Worm (Caenorhabditis elegans): Measurements from ENCODE around the gene F47B8.1.

The F47B8.1 gene

DNA sequence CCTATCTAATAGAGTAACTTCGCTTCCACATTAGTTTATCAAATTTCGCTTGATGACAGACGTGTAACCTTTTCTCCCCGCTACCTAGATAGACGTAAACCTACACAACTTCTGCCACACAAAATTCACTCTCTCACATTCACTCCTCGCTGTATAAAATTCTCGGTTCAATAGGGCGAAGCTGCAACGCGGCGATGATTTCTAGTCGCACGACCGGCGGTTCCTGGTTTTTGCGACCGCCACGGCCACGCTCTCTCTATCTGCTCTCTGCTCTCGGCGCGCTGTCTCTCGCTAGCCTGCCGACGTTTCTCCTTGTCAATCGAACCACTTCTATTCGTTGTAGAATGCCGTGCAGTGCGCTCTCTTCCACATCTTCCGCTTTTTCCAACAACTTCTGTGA lies 36.8 kb upstream of the F47B8.1 start (continued):
- TF ChIP-seq F10E7.11 (tag; optimal IDR thresholded peaks at IDR 0.05) (no peak), Y67H2A.10 (GFP tag; conservative IDR thresholded peaks at IDR 0.05) (peak; percentile 85), bed-1 (GFP tag; IDR thresholded peaks at IDR 0.05) (no peak), lin-35 (GFP tag; optimal IDR thresholded peaks at IDR 0.05) (peak in 1 of 3 experiments; percentile 69), ztf-22 (GFP tag; optimal IDR thresholded peaks at IDR 0.05) (peak; percentile 36), snpc-4 (GFP tag; optimal IDR thresholded peaks at IDR 0.05) (no peak), snpc-4 (tag; optimal IDR thresholded peaks at IDR 0.05) (peak; percentile 27 to 70 (median 58)), sea-2 (GFP tag; IDR thresholded peaks at IDR 0.05) (no peak), ekl-4 (GFP tag; IDR thresholded peaks at IDR 0.05) (peak; percentile 85), attf-3 (GFP tag; conservative IDR thresholded peaks at IDR 0.05) (0 out of 2 replicates have a peak, but pooled peaks have one; percentile 32), let-526 (GFP tag; IDR thresholded peaks at IDR 0.05) (0 out of 2 replicates have a peak, but pooled peaks have one; percentile 38), ccch-3 (GFP tag; optimal IDR thresholded peaks at IDR 0.05) (no peak), ztf-18 (tag; optimal IDR thresholded peaks at IDR 0.05) (peak; percentile 86), ztf-28 (GFP tag; IDR thresholded peaks at IDR 0.05) (0 out of 2 replicates have a peak, but pooled peaks have one; percentile 27), F33H1.4 (GFP tag; IDR thresholded peaks at IDR 0.05) (no peak), repo-1 (tag; optimal IDR thresholded peaks at IDR 0.05) (peak; percentile 33), die-1 (tag; optimal IDR thresholded peaks at IDR 0.05) (peak; percentile 26), F22D6.2 (tag; optimal IDR thresholded peaks at IDR 0.05) (no peak), Y79H2A.3 (GFP tag; conservative IDR thresholded peaks at IDR 0.05) (no peak), rec-8 (tag; optimal IDR thresholded peaks at IDR 0.05) (no peak), Y53G8AR.9 (GFP tag; conservative IDR thresholded peaks at IDR 0.05) (peak; percentile 55), cebp-2 (GFP tag; IDR thresholded peaks at IDR 0.05) (no peak), zfh-2 (GFP tag; conservative IDR thresholded peaks at IDR 0.05) (peak; percentile 99), dpff-1 (tag; optimal IDR thresholded peaks at IDR 0.05) (no peak), C17E4.6 (GFP tag; IDR thresholded peaks at IDR 0.05) (0 out of 2 replicates have a peak, but pooled peaks have one; percentile 41), hmg-1.2 (GFP tag; IDR thresholded peaks at IDR 0.05) (peak; percentile 60; the same call in 1 of the 2 replicates), ceh-58 (GFP tag; IDR thresholded peaks at IDR 0.05) (no peak), lir-1 (GFP tag; conservative IDR thresholded peaks at IDR 0.05) (0 out of 2 replicates have a peak, but pooled peaks have one; percentile 47), attf-5 (GFP tag; optimal IDR thresholded peaks at IDR 0.05) (peak; percentile 95), madf-6 (GFP tag; IDR thresholded peaks at IDR 0.05) (no peak), K11D2.4 (GFP tag; IDR thresholded peaks at IDR 0.05) (peak; percentile 46; the same call in 1 of the 2 replicates), efl-1 (GFP tag; optimal IDR thresholded peaks at IDR 0.05) (peak; percentile 44), akir-1 (GFP tag; optimal IDR thresholded peaks at IDR 0.05) (peak; percentile 18), lin-54 (GFP tag; optimal IDR thresholded peaks at IDR 0.05) (peak; percentile 77), F39B2.1 (GFP tag; IDR thresholded peaks at IDR 0.05) (no peak), lin-40 (tag; optimal IDR thresholded peaks at IDR 0.05) (peak; percentile 77), C06A6.2 (GFP tag; conservative IDR thresholded peaks at IDR 0.05) (peak; percentile 59; the same call in 1 of the 2 replicates), let-607 (tag; optimal IDR thresholded peaks at IDR 0.05) (peak; percentile 75 to 87), egl-44 (GFP tag; IDR thresholded peaks at IDR 0.05) (peak; percentile 65), lin-26 (GFP tag; IDR thresholded peaks at IDR 0.05) (peak; percentile 74), snpc-1.3 (tag; optimal IDR thresholded peaks at IDR 0.05; ENCODE audit: insufficient read depth) (no peak), ceh-79 (tag; optimal IDR thresholded peaks at IDR 0.05) (no peak), unc-62 (GFP tag; optimal IDR thresholded peaks at IDR 0.05) (no peak), ZK185.1 (tag; optimal IDR thresholded peaks at IDR 0.05; ENCODE audit: poor library complexity, severe bottlenecking) (peak; percentile 72), F49E8.2 (tag; optimal IDR thresholded peaks at IDR 0.05; ENCODE audit: insufficient read depth) (no peak), chd-7 (tag; optimal IDR thresholded peaks at IDR 0.05) (peak; percentile 23), F57A8.1 (GFP tag; optimal IDR thresholded peaks at IDR 0.05) (no peak)

Data from whole organism, young adult.